Worm (Caenorhabditis elegans) whole organism, midembryonic: ENCODE measurements around the gene Y61A9LA.1.

Experiments used
- cog-1 ChIP-seq: sonication (generic microtip); optimal IDR thresholded peaks from 2 replicates; lab custom pipeline; 2016; ENCODE audit warnings: missing genetic modification characterization, missing compliant biosample characterization
- flt-1 ChIP-seq: fragments of 200-800 bp; sonication (Bioruptor generic); IDR thresholded peaks from 2 replicates; pipeline ENCODE4 v1.3.6; 2022; ENCODE audit warnings: missing genetic modification characterization, missing compliant biosample characterization
- ref-1 ChIP-seq: fragments of 200-800 bp; sonication (Bioruptor generic); conservative IDR thresholded peaks from 2 replicates; pipeline ENCODE4 v1.3.6; 2022; ENCODE audit warnings: missing genetic modification reagents, missing genetic modification characterization, missing compliant biosample characterization
- ztf-23 ChIP-seq: fragments of 200-800 bp; sonication (Bioruptor generic); IDR thresholded peaks from 2 replicates; pipeline ENCODE4 v1.3.6; 2022; ENCODE audit warnings: missing genetic modification reagents, missing genetic modification characterization, missing compliant biosample characterization

DNA sequence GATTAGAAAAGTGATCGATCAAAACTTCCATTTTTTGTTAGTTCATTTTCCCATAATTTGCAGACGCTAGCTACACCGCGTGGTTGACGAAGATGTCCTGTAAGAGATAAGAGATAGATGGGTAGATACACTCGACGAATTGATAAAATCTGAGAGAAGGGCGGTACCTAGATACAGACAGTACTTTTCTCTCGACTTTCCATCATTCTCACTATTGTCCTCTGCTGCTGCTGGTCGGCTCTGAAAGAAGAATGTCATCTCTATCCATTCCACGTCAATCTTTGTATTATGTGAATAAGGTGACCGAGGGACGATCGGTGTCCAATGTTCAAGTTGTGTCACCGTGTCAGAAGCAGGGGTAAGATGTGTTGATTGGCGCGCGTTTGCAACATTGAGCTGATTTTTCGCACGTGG lies 43.4 kb downstream of the Y61A9LA.1 start, which contains the start of gene pmt-2:
- TF ChIP-seq flt-1 (no peak), cog-1 (no peak), ztf-23 (GFP tag; lab: Robert Waterston, UW) (no peak), ref-1 (GFP tag; lab: Robert Waterston, UW) (no peak)
